Fruit fly (Drosophila melanogaster): ENCODE measurements around the gene aspr.

Gene aspr

dm6 chrX:20165773-20166412, 18.0 kb downstream of the aspr start, which contains the start of gene Phf7:
Gene Phf7 (minus strand): TSS chrX:20165830.
- TF ChIP-seq gcm (GFP tag; optimal IDR thresholded peaks at IDR 0.05) (no peak), sob (GFP tag; IDR thresholded peaks at IDR 0.05) (0 out of 2 replicates have a peak, but pooled peaks have one; percentile 10), D19A (tag; optimal IDR thresholded peaks at IDR 0.05) (no peak), Dll (GFP tag; IDR thresholded peaks at IDR 0.05; ENCODE audit: partially characterized antibody) (peak; percentile 66; the same call in 3 of the 4 replicates), hbn (GFP tag; IDR thresholded peaks at IDR 0.05; ENCODE audit: partially characterized antibody) (peak; percentile 58), HmgZ (tag; optimal IDR thresholded peaks at IDR 0.05) (peak; percentile 1), gfzf (GFP tag; optimal IDR thresholded peaks at IDR 0.05) (peak; percentile 36), sna (GFP tag; IDR thresholded peaks at IDR 0.05; ENCODE audit: partially characterized antibody) (peak; percentile 58), nerfin-2 (GFP tag; IDR thresholded peaks at IDR 0.05; ENCODE audit: partially characterized antibody) (peak; percentile 39; the same call in 1 of the 2 replicates), trh (GFP tag; optimal IDR thresholded peaks at IDR 0.05) (no peak), CG4282 (GFP tag; optimal IDR thresholded peaks at IDR 0.05) (no peak), bigmax (GFP tag; optimal IDR thresholded peaks at IDR 0.05) (no peak), C15 (GFP tag; IDR thresholded peaks at IDR 0.05) (no peak), HmgD (GFP tag; optimal IDR thresholded peaks at IDR 0.05) (peak; percentile 34), pros (GFP tag; optimal IDR thresholded peaks at IDR 0.05) (no peak), tap (tag; optimal IDR thresholded peaks at IDR 0.05) (no peak), CG31441 (GFP tag; IDR thresholded peaks at IDR 0.05) (no peak), CG12659 (GFP tag; optimal IDR thresholded peaks at IDR 0.05) (peak; percentile 59), CG3995 (GFP tag; optimal IDR thresholded peaks at IDR 0.05) (peak; percentile 12), zf30C (GFP tag; optimal IDR thresholded peaks at IDR 0.05) (no peak), Optix (GFP tag; IDR thresholded peaks at IDR 0.05) (no peak), Lhr (GFP tag; optimal IDR thresholded peaks at IDR 0.05) (peak; percentile 49), crc (GFP tag; optimal IDR thresholded peaks at IDR 0.05) (no peak), YL-1 (GFP tag; optimal IDR thresholded peaks at IDR 0.05) (no peak), BtbVII (GFP tag; optimal IDR thresholded peaks at IDR 0.05) (no peak), disco-r (GFP tag; optimal IDR thresholded peaks at IDR 0.05) (no peak), Max (GFP tag; optimal IDR thresholded peaks at IDR 0.05) (no peak), CG2120 (GFP tag; optimal IDR thresholded peaks at IDR 0.05) (peak; percentile 8), CG17568 (GFP tag; optimal IDR thresholded peaks at IDR 0.05) (no peak), Camta (GFP tag; optimal IDR thresholded peaks at IDR 0.05) (no peak), dmrt99B (tag; optimal IDR thresholded peaks at IDR 0.05) (no peak), CG2129 (GFP tag; IDR thresholded peaks at IDR 0.05; ENCODE audit: partially characterized antibody) (0 out of 2 replicates have a peak, but pooled peaks have one; percentile 19), lola (GFP tag; optimal IDR thresholded peaks at IDR 0.05) (no peak), Hey (tag; optimal IDR thresholded peaks at IDR 0.05) (no peak), CG10209 (GFP tag; optimal IDR thresholded peaks at IDR 0.05) (no peak), CG5180 (GFP tag; optimal IDR thresholded peaks at IDR 0.05) (no peak), kah (GFP tag; optimal IDR thresholded peaks at IDR 0.05) (no peak), CG12155 (GFP tag; optimal IDR thresholded peaks at IDR 0.05) (no peak), bbx (GFP tag; IDR thresholded peaks at IDR 0.05; ENCODE audit: partially characterized antibody) (peak; percentile 77), zen (tag; optimal IDR thresholded peaks at IDR 0.05) (no peak), MBD-R2 (GFP tag; IDR thresholded peaks at IDR 0.05) (peak; percentile 29; the same call in 1 of the 2 replicates), CG8290 (GFP tag; optimal IDR thresholded peaks at IDR 0.05) (peak; percentile 11), CG8290 (tag; optimal IDR thresholded peaks at IDR 0.05) (peak in 1 of 2 experiments; percentile 49), Gsc (GFP tag; IDR thresholded peaks at IDR 0.05) (no peak), CG14667 (GFP tag; IDR thresholded peaks at IDR 0.05) (peak; percentile 42; the same call in 1 of the 2 replicates), jumu (GFP tag; optimal IDR thresholded peaks at IDR 0.05) (peak; percentile 18), pfk (GFP tag; optimal IDR thresholded peaks at IDR 0.05) (peak; percentile 94), CG17361 (GFP tag; IDR thresholded peaks at IDR 0.05) (no peak), insv (GFP tag; optimal IDR thresholded peaks at IDR 0.05) (no peak)

Measured in whole organism, embryonic.